Worm (Caenorhabditis elegans) whole organism, midembryonic: ENCODE measurements around the gene F40G12.5.
"Not testable (repeated sequence)": the region's sequence is repeated elsewhere in the genome, so short reads cannot be mapped to it uniquely, and the experiment has no call there.

Source experiments
- T22C8.4 ChIP-seq: fragments of 200-800 bp; sonication (Bioruptor generic); IDR thresholded peaks from 2 replicates; pipeline ENCODE4 v1.3.6; 2022; ENCODE audit warnings: missing genetic modification characterization, missing compliant biosample characterization
- cog-1 ChIP-seq: sonication (generic microtip); optimal IDR thresholded peaks from 2 replicates; lab custom pipeline; 2016; ENCODE audit warnings: missing genetic modification characterization, missing compliant biosample characterization
- flt-1 ChIP-seq: fragments of 200-800 bp; sonication (Bioruptor generic); IDR thresholded peaks from 2 replicates; pipeline ENCODE4 v1.3.6; 2022; ENCODE audit warnings: missing genetic modification characterization, missing compliant biosample characterization
- klf-2 ChIP-seq: fragments of 200-800 bp; sonication (Bioruptor generic); conservative IDR thresholded peaks from 2 replicates; pipeline ENCODE4 v1.3.6; 2022; ENCODE audit warnings: missing genetic modification reagents, missing genetic modification characterization, missing compliant biosample characterization
- med-1 ChIP-seq: sonication (generic microtip); optimal IDR thresholded peaks from 2 replicates; lab custom pipeline; 2017; ENCODE audit warnings: missing genetic modification characterization, mild to moderate bottlenecking, missing compliant biosample characterization, antibody characterized with exemption, missing genetic modification reagents; ENCODE audit not compliant: insufficient read depth
- ref-1 ChIP-seq: fragments of 200-800 bp; sonication (Bioruptor generic); conservative IDR thresholded peaks from 2 replicates; pipeline ENCODE4 v1.3.6; 2022; ENCODE audit warnings: missing genetic modification reagents, missing genetic modification characterization, missing compliant biosample characterization
- tab-1 ChIP-seq: fragments of 200-800 bp; sonication (Bioruptor generic); IDR thresholded peaks from 2 replicates; pipeline ENCODE4 v1.3.6; 2022; ENCODE audit warnings: missing genetic modification characterization, missing compliant biosample characterization
- ztf-23 ChIP-seq: fragments of 200-800 bp; sonication (Bioruptor generic); IDR thresholded peaks from 2 replicates; pipeline ENCODE4 v1.3.6; 2022; ENCODE audit warnings: missing genetic modification reagents, missing genetic modification characterization, missing compliant biosample characterization
- ztf-29 ChIP-seq: fragments of 200-800 bp; sonication (Bioruptor generic); IDR thresholded peaks from 2 replicates; pipeline ENCODE4 v1.3.6; 2022; ENCODE audit warnings: missing genetic modification reagents, missing genetic modification characterization, missing compliant biosample characterization

The F40G12.5 gene

DNA sequence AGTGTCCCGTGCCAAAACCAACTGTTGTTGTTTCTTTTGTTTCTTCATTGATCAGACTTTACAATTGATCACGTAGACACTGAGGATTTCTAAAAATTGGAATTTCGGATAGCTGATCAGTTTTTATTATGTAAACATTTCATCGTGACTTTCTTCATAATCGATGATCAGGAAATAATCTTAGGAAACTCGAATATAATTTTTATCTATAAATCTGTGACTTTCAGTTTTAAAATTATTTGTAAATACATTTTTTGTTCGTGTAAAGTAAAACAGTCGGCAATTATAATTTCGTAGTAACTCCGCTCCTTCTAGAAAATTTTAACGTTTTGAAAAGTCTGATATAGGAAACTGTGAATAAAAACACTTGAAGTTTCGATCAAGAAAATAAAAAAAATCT is at the start of gene F40G12.5:
F40G12.5 (minus strand) TSS at position 101 of the 400 bp plus-strand sequence.
- TF ChIP-seq flt-1 (GFP tag; lab: Robert Waterston, UW): no peak
- no peak for TF ChIP-seq tab-1 (GFP tag; lab: Robert Waterston, UW)
- no peak for TF ChIP-seq ztf-23
- TF ChIP-seq cog-1: no peak
- no peak for TF ChIP-seq klf-2 (GFP tag; lab: Robert Waterston, UW)
- TF ChIP-seq T22C8.4 (GFP tag; lab: Robert Waterston, UW): no peak
- no peak for TF ChIP-seq ztf-29 (GFP tag; lab: Robert Waterston, UW)
- TF ChIP-seq ref-1: no peak
- TF ChIP-seq med-1 (GFP tag; lab: Kevin White, UChicago): no peak

DNA sequence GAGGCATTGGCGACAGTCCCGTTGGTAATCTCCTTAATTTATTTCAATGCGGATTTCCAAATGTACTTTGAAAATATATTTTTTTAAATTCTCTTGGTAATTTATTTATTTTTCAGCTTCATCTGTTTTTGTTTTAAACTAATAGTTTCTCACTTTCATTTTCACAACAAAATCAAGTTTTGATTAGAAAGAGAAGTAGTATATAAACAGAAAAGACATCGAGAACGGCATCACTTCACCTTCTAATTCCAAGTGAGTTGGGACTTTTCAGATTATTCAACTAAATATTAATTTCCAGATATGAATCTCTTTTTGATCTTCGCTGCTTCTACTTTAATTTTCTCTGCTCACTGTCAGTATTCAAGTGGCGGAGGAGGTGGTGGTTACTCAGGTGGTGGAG is 49.6 kb upstream of the F40G12.5 start, which contains the start of gene F47B8.14:
F47B8.14 (plus strand) TSS at position 301 of the 400 bp plus-strand sequence.
- no peak for TF ChIP-seq cog-1
- TF ChIP-seq ztf-23: no peak
- no peak for TF ChIP-seq flt-1 (GFP tag; lab: Robert Waterston, UW)
- no peak for TF ChIP-seq tab-1 (GFP tag; lab: Robert Waterston, UW)
- TF ChIP-seq T22C8.4 (GFP tag; lab: Robert Waterston, UW): no peak
- TF ChIP-seq med-1 (GFP tag; lab: Kevin White, UChicago): no peak
- no peak for TF ChIP-seq ztf-29 (GFP tag; lab: Robert Waterston, UW)

DNA sequence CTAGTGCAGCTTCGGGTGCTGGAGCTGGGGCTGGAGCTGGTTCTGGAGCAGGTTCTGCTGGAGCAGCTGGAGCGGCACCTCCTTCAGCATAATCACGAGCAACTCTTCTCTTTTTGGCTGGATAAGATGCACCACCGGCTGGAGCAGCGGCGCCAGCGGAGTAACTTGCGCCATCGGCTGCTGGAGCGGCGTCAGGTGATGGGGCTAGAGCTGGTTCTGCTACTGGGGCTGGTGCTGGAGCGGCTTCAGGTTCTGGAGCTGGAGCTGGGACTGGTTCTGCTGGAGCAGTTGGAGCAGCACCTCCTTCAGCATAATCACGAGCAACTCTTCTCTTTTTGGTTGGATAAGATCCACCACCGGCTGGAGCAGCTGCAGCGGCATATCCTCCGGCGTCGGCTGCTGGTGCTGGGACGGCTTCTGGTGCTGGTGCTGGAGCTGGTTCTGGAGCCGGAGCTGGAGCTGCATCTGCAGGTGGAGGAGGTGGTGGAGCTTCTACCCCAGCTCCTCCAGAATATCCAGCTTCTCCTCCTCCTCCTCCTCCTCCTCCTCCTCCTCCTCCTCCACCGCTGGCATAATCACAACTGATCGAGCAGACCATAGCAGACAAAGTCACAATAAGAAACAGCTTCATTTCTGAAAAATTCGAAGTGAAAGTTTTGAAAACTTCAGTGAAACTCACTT is 48.6 kb upstream of the F40G12.5 start, which contains the start of gene F47B8.13:
F47B8.13 (minus strand) TSS at position 631 of the 681 bp plus-strand sequence.
- no peak for TF ChIP-seq med-1 (GFP tag; lab: Kevin White, UChicago)
- TF ChIP-seq tab-1 (GFP tag; lab: Robert Waterston, UW): no peak
- no peak for TF ChIP-seq ztf-29 (GFP tag; lab: Robert Waterston, UW)
- no peak for TF ChIP-seq flt-1 (GFP tag; lab: Robert Waterston, UW)
- no peak for TF ChIP-seq ref-1
- TF ChIP-seq T22C8.4 (GFP tag; lab: Robert Waterston, UW): no peak
- TF ChIP-seq klf-2 (GFP tag; lab: Robert Waterston, UW): no peak
- TF ChIP-seq cog-1: no peak
- no peak for TF ChIP-seq ztf-23

DNA sequence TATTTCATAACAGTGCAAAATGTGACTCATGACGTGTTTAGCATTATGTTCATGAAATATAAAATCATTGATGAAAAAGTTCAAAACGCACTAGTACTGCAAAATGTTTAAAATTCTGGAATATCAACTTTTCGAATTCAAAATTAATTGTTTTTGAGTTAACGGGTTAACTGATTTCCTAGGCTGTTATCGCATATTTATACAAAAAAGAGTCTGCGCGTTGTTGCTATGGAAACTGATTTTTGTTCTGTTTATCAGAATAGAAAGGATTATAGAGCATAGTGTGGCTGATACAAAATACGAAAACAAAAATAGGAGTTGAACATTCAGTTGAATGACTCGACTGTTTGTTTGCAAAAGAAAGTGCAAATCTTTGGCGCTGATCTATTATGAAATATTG is 47.0 kb upstream of the F40G12.5 start:
- TF ChIP-seq T22C8.4 (GFP tag; lab: Robert Waterston, UW): no peak
- TF ChIP-seq ztf-23: no peak
- TF ChIP-seq klf-2 (GFP tag; lab: Robert Waterston, UW): no peak
- TF ChIP-seq med-1 (GFP tag; lab: Kevin White, UChicago): no peak
- no peak for TF ChIP-seq cog-1
- TF ChIP-seq tab-1 (GFP tag; lab: Robert Waterston, UW): no peak
- no peak for TF ChIP-seq ref-1
- no peak for TF ChIP-seq flt-1 (GFP tag; lab: Robert Waterston, UW)
- TF ChIP-seq ztf-29 (GFP tag; lab: Robert Waterston, UW): no peak

ce11 chrV:14317204-14317603 is 46.6 kb upstream of the F40G12.5 start:
- TF ChIP-seq flt-1 (GFP tag; lab: Robert Waterston, UW) (no peak), klf-2 (GFP tag; lab: Robert Waterston, UW) (no peak), tab-1 (GFP tag; lab: Robert Waterston, UW) (no peak), cog-1 (no peak), med-1 (GFP tag; lab: Kevin White, UChicago) (no peak), ref-1 (no peak), ztf-29 (GFP tag; lab: Robert Waterston, UW) (no peak), T22C8.4 (GFP tag; lab: Robert Waterston, UW) (no peak), ztf-23 (no peak)

- TF ChIP-seq klf-2 (GFP tag; lab: Robert Waterston, UW): no peak
These were observed 45.9 kb upstream of the F40G12.5 start, which contains the start of gene F47B8.2 for ce11 chrV:14316525-14316924. Gene F47B8.2 (minus strand): TSS chrV:14316625.

DNA sequence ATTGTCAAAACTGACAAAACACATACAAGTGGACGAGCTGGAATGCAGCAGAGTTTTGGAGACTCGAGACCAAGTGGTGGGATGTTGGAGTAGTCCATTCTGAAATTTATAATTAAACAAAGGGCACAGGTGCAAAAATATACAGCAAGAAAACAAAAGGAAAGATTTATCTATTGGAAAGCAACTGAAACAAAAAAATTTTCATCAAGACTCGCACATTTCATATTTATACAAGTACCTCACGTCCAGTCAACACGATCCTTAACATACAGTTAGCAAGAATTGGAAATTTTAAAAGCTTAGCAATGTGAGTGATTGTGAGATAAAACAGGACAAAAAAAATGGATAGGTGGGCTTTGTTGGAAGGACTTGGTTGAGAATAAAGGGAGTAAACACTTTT is 43.6 kb upstream of the F40G12.5 start, which contains the start of gene F47B8.1:
F47B8.1 (minus strand) TSS at position 101 of the 400 bp plus-strand sequence.
- TF ChIP-seq tab-1 (GFP tag; lab: Robert Waterston, UW): no peak

DNA sequence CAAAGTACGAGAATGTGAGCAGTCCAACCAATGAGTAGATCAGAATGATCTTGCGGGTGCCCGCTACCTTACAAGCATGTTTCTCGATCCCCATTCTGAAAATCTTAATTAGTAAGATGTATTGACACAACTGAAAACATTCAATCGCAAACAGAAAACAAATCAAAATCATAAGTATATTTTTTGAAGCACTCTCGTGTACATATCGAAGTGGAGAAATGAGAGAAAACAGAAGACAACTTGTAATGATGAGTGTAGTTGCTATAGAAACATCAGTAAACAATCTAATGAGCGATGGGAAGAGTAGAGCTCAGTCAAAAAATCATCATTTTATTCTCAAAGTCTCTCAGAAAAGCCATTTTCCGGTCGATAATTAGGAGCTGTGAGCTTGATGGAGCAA is 42.1 kb upstream of the F40G12.5 start, which contains the start of gene F14D7.8:
F14D7.8 (minus strand) TSS at position 101 of the 400 bp plus-strand sequence.
- no peak for TF ChIP-seq ztf-29 (GFP tag; lab: Robert Waterston, UW)
- TF ChIP-seq ztf-23: no peak
- no peak for TF ChIP-seq T22C8.4 (GFP tag; lab: Robert Waterston, UW)
- no peak for TF ChIP-seq tab-1 (GFP tag; lab: Robert Waterston, UW)
- no peak for TF ChIP-seq klf-2 (GFP tag; lab: Robert Waterston, UW)

DNA sequence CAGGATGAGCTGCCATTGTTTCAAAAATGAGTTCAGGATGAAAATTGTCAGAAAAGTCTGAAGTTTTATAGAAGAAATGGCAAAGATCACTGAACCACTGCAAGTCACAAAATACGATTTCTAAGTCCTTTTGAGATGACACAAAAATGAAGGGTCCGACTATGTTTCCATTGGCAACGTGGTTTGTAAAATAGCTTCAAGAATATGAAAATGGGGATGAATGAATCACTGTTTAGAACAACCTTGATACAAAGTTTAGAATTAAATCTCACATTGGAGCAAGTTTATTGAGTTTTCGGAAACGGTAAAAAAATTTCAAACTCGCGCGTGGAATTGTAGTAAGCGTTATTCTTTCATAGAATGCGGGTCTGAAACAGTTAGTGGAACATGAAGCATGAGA is 40.5 kb upstream of the F40G12.5 start, which contains the start of gene ddn-3:
ddn-3 (minus strand) TSS at position 101 of the 400 bp plus-strand sequence.
- TF ChIP-seq T22C8.4 (GFP tag; lab: Robert Waterston, UW): no peak
- no peak for TF ChIP-seq ref-1
- no peak for TF ChIP-seq ztf-29 (GFP tag; lab: Robert Waterston, UW)
- TF ChIP-seq med-1 (GFP tag; lab: Kevin White, UChicago): no peak
- no peak for TF ChIP-seq klf-2 (GFP tag; lab: Robert Waterston, UW)
- no peak for TF ChIP-seq flt-1 (GFP tag; lab: Robert Waterston, UW)
- no peak for TF ChIP-seq cog-1
- no peak for TF ChIP-seq tab-1 (GFP tag; lab: Robert Waterston, UW)
- TF ChIP-seq ztf-23: no peak

DNA sequence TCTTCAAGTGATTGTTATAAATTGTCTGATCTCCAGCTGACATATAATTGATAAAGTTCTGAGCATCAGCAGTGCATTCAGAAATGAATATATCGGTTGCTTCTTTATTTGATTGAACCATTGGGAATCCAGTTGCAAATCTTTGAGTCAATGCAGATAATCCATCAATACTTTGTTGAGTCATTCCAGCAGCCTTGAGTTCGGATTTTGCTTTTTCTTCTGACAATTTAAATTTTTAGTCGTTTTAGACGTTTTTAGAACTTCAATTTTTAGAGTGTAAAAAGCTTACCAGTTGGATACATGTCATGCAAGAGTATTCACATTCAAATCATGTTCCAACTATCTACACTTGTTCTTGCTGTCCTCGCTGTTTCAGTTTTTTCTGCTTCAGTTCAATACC is 39.0 kb upstream of the F40G12.5 start, which contains the start of gene F14D7.14:
F14D7.14 (plus strand) TSS at position 301 of the 400 bp plus-strand sequence.
- not testable (repeated sequence) for TF ChIP-seq flt-1, tab-1, T22C8.4 (GFP tag; lab: Robert Waterston, UW)
